Worm (Caenorhabditis elegans): Measurements from ENCODE around the gene Y7A5A.20.

The Y7A5A.20 gene

DNA sequence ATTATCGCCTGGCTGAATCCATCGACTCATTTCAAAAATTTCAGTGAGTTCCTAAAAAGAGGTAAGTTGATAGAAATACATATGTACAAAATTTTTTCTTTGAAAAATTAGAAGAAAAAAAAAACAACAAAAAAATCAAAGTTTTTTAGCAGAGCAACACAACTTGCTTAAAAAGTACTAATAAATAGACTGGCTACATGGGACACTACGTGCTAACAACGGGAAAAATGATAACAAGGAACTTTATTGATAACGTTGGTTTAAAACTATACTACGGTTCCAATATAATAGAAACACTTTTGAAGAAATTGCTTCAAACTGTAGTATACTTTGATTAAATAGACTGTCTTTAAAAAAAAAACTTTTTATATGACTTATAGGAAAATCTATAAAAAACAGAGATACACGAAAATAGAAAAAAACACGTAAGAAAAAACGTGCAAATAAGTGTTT is 10.4 kb downstream of the Y7A5A.20 start, which contains the start of gene acox-1.6:
Gene acox-1.6, minus strand, starts transcription at position 51 of the 453 bp plus-strand sequence.
- TF ChIP-seq W03F9.2 (tag; optimal IDR thresholded peaks at IDR 0.05), result no peak
- TF ChIP-seq dao-5 (tag; optimal IDR thresholded peaks at IDR 0.05), result no peak
- no peak for TF ChIP-seq him-1 (tag; optimal IDR thresholded peaks at IDR 0.05)

DNA sequence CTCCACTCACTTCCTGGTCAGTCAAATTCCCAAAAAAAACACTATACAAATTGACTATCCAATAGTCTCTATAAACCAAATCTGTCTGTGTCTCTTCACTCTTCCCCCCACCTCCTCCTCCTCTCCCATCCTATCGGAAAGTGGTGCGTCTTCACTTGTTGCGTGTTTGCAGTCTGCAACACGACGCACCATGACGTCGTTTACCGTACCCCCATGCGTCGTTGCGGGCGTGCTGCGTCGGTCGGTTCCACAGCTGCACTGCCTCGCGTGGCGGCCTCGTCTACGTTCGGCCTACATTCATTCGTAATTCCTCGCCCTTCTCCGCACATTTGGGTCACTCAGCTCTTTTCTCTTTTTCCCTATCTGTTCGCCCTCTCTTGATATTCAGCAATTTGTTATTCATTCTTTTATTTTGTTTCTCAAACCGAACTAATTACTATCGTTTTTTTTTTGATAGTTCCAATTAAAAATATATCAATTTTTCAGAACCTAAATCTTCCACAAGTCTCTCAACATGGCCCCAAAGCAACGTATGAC is 13.0 kb downstream of the Y7A5A.20 start, which contains the start of gene serp-1.1:
Gene serp-1.1, plus strand, starts transcription at position 487 of the 537 bp plus-strand sequence.
- TF ChIP-seq him-1 (tag; optimal IDR thresholded peaks at IDR 0.05) (peak; percentile 95), W03F9.2 (tag; optimal IDR thresholded peaks at IDR 0.05) (peak; percentile 91), dao-5 (tag; optimal IDR thresholded peaks at IDR 0.05) (peak; percentile 92)

- TF ChIP-seq dao-5 (tag; optimal IDR thresholded peaks at IDR 0.05) (no peak), him-1 (tag; optimal IDR thresholded peaks at IDR 0.05) (no peak), W03F9.2 (tag; optimal IDR thresholded peaks at IDR 0.05) (no peak)
Measured at ce11 chrX:15842492-15842891, 14.3 kb downstream of the Y7A5A.20 start.

ce11 chrX:15844330-15844729 is 16.2 kb downstream of the Y7A5A.20 start:
- TF ChIP-seq W03F9.2 (tag; optimal IDR thresholded peaks at IDR 0.05) (no peak), him-1 (tag; optimal IDR thresholded peaks at IDR 0.05) (no peak), dao-5 (tag; optimal IDR thresholded peaks at IDR 0.05) (no peak)

ce11 chrX:15846552-15846951 is 18.4 kb downstream of the Y7A5A.20 start:
- TF ChIP-seq dao-5 (tag; optimal IDR thresholded peaks at IDR 0.05), result no peak
- no peak for TF ChIP-seq W03F9.2 (tag; optimal IDR thresholded peaks at IDR 0.05)
- TF ChIP-seq him-1 (tag; optimal IDR thresholded peaks at IDR 0.05), result no peak

- TF ChIP-seq W03F9.2 (tag; optimal IDR thresholded peaks at IDR 0.05), result no peak
- no peak for TF ChIP-seq dao-5 (tag; optimal IDR thresholded peaks at IDR 0.05)
- TF ChIP-seq him-1 (tag; optimal IDR thresholded peaks at IDR 0.05), result no peak
Measured at ce11 chrX:15847543-15848087, 19.5 kb downstream of the Y7A5A.20 start, which contains the start of gene F59F4.3. F59F4.3 (minus strand) TSS chrX:15847593.

- TF ChIP-seq W03F9.2 (tag; optimal IDR thresholded peaks at IDR 0.05) (no peak), dao-5 (tag; optimal IDR thresholded peaks at IDR 0.05) (no peak), him-1 (tag; optimal IDR thresholded peaks at IDR 0.05) (no peak)
Measured at ce11 chrX:15848867-15849266, 20.7 kb downstream of the Y7A5A.20 start.

DNA sequence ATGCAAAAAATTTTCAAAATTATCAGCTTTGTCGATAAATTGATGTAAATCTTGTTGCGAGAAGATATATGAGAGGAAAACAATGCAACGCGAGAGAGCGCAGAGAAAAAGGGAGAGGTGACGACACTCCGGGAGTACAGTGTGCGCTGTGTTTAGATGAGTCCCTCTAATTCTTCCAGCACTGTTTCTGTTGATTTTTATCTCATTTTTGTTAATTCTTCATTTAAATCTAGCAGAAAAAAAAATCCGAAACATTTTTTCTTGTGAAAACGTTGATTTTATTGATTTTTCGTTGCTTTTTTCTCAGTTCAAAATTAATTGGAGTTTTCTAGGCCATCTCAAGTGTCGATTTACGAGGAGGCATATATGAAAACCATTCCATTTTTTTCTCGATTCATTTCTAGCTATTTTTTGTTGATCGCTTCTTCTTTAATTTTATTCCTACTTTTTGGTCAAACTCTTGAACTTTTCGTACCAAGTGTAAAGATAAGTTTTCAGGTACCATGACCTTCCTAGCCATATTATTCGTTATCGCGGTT is 21.3 kb downstream of the Y7A5A.20 start, which contains the start of gene acl-1:
Gene acl-1, plus strand, starts transcription at position 489 of the 539 bp plus-strand sequence.
- TF ChIP-seq W03F9.2 (tag; optimal IDR thresholded peaks at IDR 0.05) (peak; percentile 11), dao-5 (tag; optimal IDR thresholded peaks at IDR 0.05) (no peak), him-1 (tag; optimal IDR thresholded peaks at IDR 0.05) (peak; percentile 62)

ce11 chrX:15851013-15851412 is 22.9 kb downstream of the Y7A5A.20 start:
- no peak for TF ChIP-seq him-1 (tag; optimal IDR thresholded peaks at IDR 0.05)
- no peak for TF ChIP-seq W03F9.2 (tag; optimal IDR thresholded peaks at IDR 0.05)
- TF ChIP-seq dao-5 (tag; optimal IDR thresholded peaks at IDR 0.05), result no peak

ce11 chrX:15856853-15857252 is 28.7 kb downstream of the Y7A5A.20 start, which contains the start of gene F53H4.2:
F53H4.2 (plus strand) TSS chrX:15857153.
- TF ChIP-seq him-1 (tag; optimal IDR thresholded peaks at IDR 0.05), result no peak
- TF ChIP-seq dao-5 (tag; optimal IDR thresholded peaks at IDR 0.05), result no peak
- TF ChIP-seq W03F9.2 (tag; optimal IDR thresholded peaks at IDR 0.05), result no peak

DNA sequence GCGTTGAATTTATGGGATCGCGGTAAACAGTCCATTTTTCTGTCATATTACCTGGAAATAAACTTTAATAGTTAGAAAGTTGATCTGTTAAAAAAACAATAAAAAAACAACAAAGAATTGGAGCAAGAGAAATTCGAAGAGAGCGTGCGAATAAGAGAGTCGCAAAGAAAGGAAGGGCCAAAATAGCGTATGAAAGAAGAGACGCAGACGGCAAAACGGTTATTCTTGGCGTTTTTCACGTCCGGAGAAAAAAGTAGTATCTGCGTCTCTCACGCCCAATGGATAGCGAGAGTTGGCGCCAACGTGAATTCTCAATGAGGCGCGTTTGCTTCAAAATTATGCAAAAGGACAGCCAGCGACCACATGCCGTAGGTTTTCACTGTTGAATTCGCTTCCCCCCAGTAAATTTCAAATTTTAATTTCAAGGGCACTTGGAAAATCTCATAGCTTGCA is 32.4 kb downstream of the Y7A5A.20 start, which contains the start of gene F53H4.6:
Gene F53H4.6, minus strand, starts transcription at position 51 of the 453 bp plus-strand sequence.
- TF ChIP-seq him-1 (tag; optimal IDR thresholded peaks at IDR 0.05) (no peak), dao-5 (tag; optimal IDR thresholded peaks at IDR 0.05) (no peak), W03F9.2 (tag; optimal IDR thresholded peaks at IDR 0.05) (no peak)

ce11 chrX:15865868-15866555 is 37.9 kb downstream of the Y7A5A.20 start, which contains the start of the genes csb-1 and F53H4.4:
csb-1 (minus strand) TSS chrX:15865918.
F53H4.4 (plus strand) TSS chrX:15866387.
- TF ChIP-seq W03F9.2 (tag; optimal IDR thresholded peaks at IDR 0.05) (peak; percentile 76), him-1 (tag; optimal IDR thresholded peaks at IDR 0.05) (no peak)

DNA sequence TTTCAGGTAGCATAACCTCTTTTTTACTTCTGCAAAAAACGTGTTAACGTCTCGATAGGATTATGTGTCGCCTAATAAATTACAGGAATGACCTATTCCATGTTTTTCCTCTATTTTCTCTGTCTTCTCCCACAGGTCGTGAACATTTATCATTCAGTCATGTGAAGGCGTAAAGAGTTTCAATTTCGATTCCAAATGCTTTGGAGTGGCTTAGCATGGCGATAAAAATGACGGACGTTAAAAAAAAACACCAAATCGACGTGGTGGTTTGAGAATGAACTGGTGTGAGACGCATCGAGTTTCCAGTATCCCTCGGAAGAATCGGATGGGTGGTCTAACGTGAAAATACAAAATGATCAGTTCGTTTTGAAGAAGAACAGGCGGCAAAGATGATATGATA is 41.4 kb downstream of the Y7A5A.20 start:
- no peak for TF ChIP-seq W03F9.2 (tag; optimal IDR thresholded peaks at IDR 0.05)
- TF ChIP-seq him-1 (tag; optimal IDR thresholded peaks at IDR 0.05), result no peak
- no peak for TF ChIP-seq dao-5 (tag; optimal IDR thresholded peaks at IDR 0.05)

All from whole organism, L4/young adult.